Worm (Caenorhabditis elegans): ENCODE results near the gene fbxa-199.
A peak's percentile ranks its signal among the peaks of the same experiment; 100 is the strongest.

The fbxa-199 gene

ce11 chrV:15388820-15389384 is 9.7 kb downstream of the fbxa-199 start, which contains the start of gene srh-170:
srh-170 (minus strand) TSS chrV:15388870.
- peak; percentile 57 for TF ChIP-seq madf-6 (GFP tag; IDR thresholded peaks at IDR 0.05)
- TF ChIP-seq aptf-2 (GFP tag; conservative IDR thresholded peaks at IDR 0.05), result 0 out of 2 replicates have a peak, but pooled peaks have one; percentile 33
- no peak for TF ChIP-seq F39B2.1 (GFP tag; IDR thresholded peaks at IDR 0.05)
- no peak for TF ChIP-seq let-526 (GFP tag; IDR thresholded peaks at IDR 0.05)
- no peak for TF ChIP-seq nhr-27 (tag; optimal IDR thresholded peaks at IDR 0.05)
- TF ChIP-seq F55B11.4 (tag; optimal IDR thresholded peaks at IDR 0.05; ENCODE audit: borderline replicate concordance, insufficient read depth), result no peak
- TF ChIP-seq dpl-1 (GFP tag; optimal IDR thresholded peaks at IDR 0.05), result no peak
- no peak for TF ChIP-seq snpc-1.1 (tag; optimal IDR thresholded peaks at IDR 0.05; ENCODE audit: insufficient read depth)
- TF ChIP-seq ztf-28 (GFP tag; IDR thresholded peaks at IDR 0.05), result 0 out of 2 replicates have a peak, but pooled peaks have one; percentile 30
- 0 out of 2 replicates have a peak, but pooled peaks have one; percentile 30 for TF ChIP-seq hsf-1 (GFP tag; IDR thresholded peaks at IDR 0.05)
- TF ChIP-seq sptf-2 (GFP tag; optimal IDR thresholded peaks at IDR 0.05), result no peak
- TF ChIP-seq mcd-1 (GFP tag; IDR thresholded peaks at IDR 0.05), result peak; percentile 74
- TF ChIP-seq F10E7.11 (tag; optimal IDR thresholded peaks at IDR 0.05), result no peak
- no peak for TF ChIP-seq tbx-9 (tag; optimal IDR thresholded peaks at IDR 0.05; ENCODE audit: borderline replicate concordance)
- TF ChIP-seq hlh-12 (tag; optimal IDR thresholded peaks at IDR 0.05), result no peak
- no peak for TF ChIP-seq rpc-1 (optimal IDR thresholded peaks at IDR 0.05)
- no peak for TF ChIP-seq rpc-1 (tag; optimal IDR thresholded peaks at IDR 0.05)
- TF ChIP-seq lin-54 (GFP tag; optimal IDR thresholded peaks at IDR 0.05), result peak; percentile 12

ce11 chrV:15384733-15385132 is 13.9 kb downstream of the fbxa-199 start, which contains the start of gene str-102:
str-102 (plus strand) TSS chrV:15385033.
- TF ChIP-seq ccch-3 (GFP tag; optimal IDR thresholded peaks at IDR 0.05) (no peak), snpc-4 (GFP tag; optimal IDR thresholded peaks at IDR 0.05) (no peak), snpc-4 (tag; optimal IDR thresholded peaks at IDR 0.05) (no peak), F55B11.4 (tag; optimal IDR thresholded peaks at IDR 0.05; ENCODE audit: borderline replicate concordance, insufficient read depth) (no peak), lin-35 (GFP tag; optimal IDR thresholded peaks at IDR 0.05) (no peak), rec-8 (tag; optimal IDR thresholded peaks at IDR 0.05) (no peak), F49E8.2 (tag; optimal IDR thresholded peaks at IDR 0.05; ENCODE audit: insufficient read depth) (no peak), mcd-1 (GFP tag; IDR thresholded peaks at IDR 0.05) (no peak), repo-1 (tag; optimal IDR thresholded peaks at IDR 0.05) (no peak)

ce11 chrV:15383739-15384138 is 14.9 kb downstream of the fbxa-199 start, which contains the start of gene str-88:
str-88 (minus strand) TSS chrV:15383839.
- TF ChIP-seq cebp-2 (GFP tag; IDR thresholded peaks at IDR 0.05), result no peak
- no peak for TF ChIP-seq attf-3 (GFP tag; conservative IDR thresholded peaks at IDR 0.05)
- no peak for TF ChIP-seq hsf-1 (GFP tag; IDR thresholded peaks at IDR 0.05)
- TF ChIP-seq lin-40 (tag; optimal IDR thresholded peaks at IDR 0.05), result no peak
- no peak for TF ChIP-seq madf-8 (GFP tag; conservative IDR thresholded peaks at IDR 0.05)
- no peak for TF ChIP-seq ZK185.1 (tag; optimal IDR thresholded peaks at IDR 0.05; ENCODE audit: poor library complexity, severe bottlenecking)
- TF ChIP-seq T26A5.8 (tag; optimal IDR thresholded peaks at IDR 0.05), result no peak
- TF ChIP-seq zim-3 (tag; optimal IDR thresholded peaks at IDR 0.05), result no peak
- no peak for TF ChIP-seq Y53F4B.3 (GFP tag; IDR thresholded peaks at IDR 0.05)
- TF ChIP-seq egl-44 (GFP tag; IDR thresholded peaks at IDR 0.05), result no peak
- TF ChIP-seq ceh-79 (tag; optimal IDR thresholded peaks at IDR 0.05), result no peak
- no peak for TF ChIP-seq bed-2 (GFP tag; IDR thresholded peaks at IDR 0.05)
- TF ChIP-seq sea-2 (GFP tag; IDR thresholded peaks at IDR 0.05), result no peak
- TF ChIP-seq rpc-1 (optimal IDR thresholded peaks at IDR 0.05), result no peak
- no peak for TF ChIP-seq rpc-1 (tag; optimal IDR thresholded peaks at IDR 0.05)
- TF ChIP-seq F37B4.10 (GFP tag; IDR thresholded peaks at IDR 0.05), result no peak
- TF ChIP-seq Y56A3A.18 (GFP tag; IDR thresholded peaks at IDR 0.05), result no peak
- no peak for TF ChIP-seq mcd-1 (GFP tag; IDR thresholded peaks at IDR 0.05)
- TF ChIP-seq aptf-2 (GFP tag; conservative IDR thresholded peaks at IDR 0.05), result no peak

All from whole organism, young adult.